Fruit fly (Drosophila melanogaster) whole organism, prepupa: ENCODE data around the gene toe.

Source experiments
- CG15336 ChIP-seq: fragments of 200-800 bp; sonication (Bioruptor generic); IDR thresholded peaks from 2 replicates; pipeline ENCODE4 v1.3.6; 2022; ENCODE audit warnings: missing biosample characterization, missing genetic modification characterization
- Ets21C ChIP-seq: fragments of 200-800 bp; sonication (Bioruptor generic); optimal IDR thresholded peaks from 3 replicates; lab custom pipeline; 2016; ENCODE audit warnings: missing biosample characterization, missing genetic modification characterization
- Lpt ChIP-seq: fragments of 200-800 bp; sonication (Bioruptor generic); optimal IDR thresholded peaks from 3 replicates; lab custom pipeline; 2016; ENCODE audit warnings: missing biosample characterization, missing genetic modification characterization
- Sox14 ChIP-seq: fragments of 200-800 bp; sonication (Bioruptor generic); optimal IDR thresholded peaks from 3 replicates; lab custom pipeline; 2016; ENCODE audit warnings: missing biosample characterization, missing genetic modification characterization
- achi ChIP-seq: fragments of 200-800 bp; sonication (Bioruptor generic); optimal IDR thresholded peaks from 3 replicates; lab custom pipeline; 2016; ENCODE audit warnings: missing biosample characterization, missing genetic modification characterization
- acj6 ChIP-seq: fragments of 200-800 bp; sonication (Bioruptor generic); optimal IDR thresholded peaks from 3 replicates; lab custom pipeline; 2016; ENCODE audit warnings: missing biosample characterization, missing genetic modification characterization
- dsx ChIP-seq: fragments of 200-800 bp; optimal IDR thresholded peaks from 3 replicates; lab custom pipeline; 2019; ENCODE audit warnings: missing biosample characterization, mild to moderate bottlenecking, missing genetic modification characterization, moderate library complexity; ENCODE audit not compliant: poor library complexity, severe bottlenecking
- net ChIP-seq: fragments of 200-800 bp; sonication (Bioruptor generic); optimal IDR thresholded peaks from 3 replicates; lab custom pipeline; 2016; ENCODE audit warnings: missing biosample characterization, missing genetic modification characterization
- vri ChIP-seq: fragments of 200-800 bp; sonication (Bioruptor generic); optimal IDR thresholded peaks from 3 replicates; lab custom pipeline; 2016; ENCODE audit warnings: missing biosample characterization, mild to moderate bottlenecking, missing genetic modification characterization

- TF ChIP-seq Sox14 (GFP tag; lab: Kevin White, UChicago): no peak
- no peak for TF ChIP-seq vri (GFP tag; lab: Kevin White, UChicago)
- TF ChIP-seq acj6: no peak
- TF ChIP-seq Ets21C: no peak
- TF ChIP-seq CG15336 (GFP tag; lab: Robert Waterston, UW): no peak
- TF ChIP-seq net (GFP tag; lab: Kevin White, UChicago): no peak
- TF ChIP-seq Lpt: no peak
- TF ChIP-seq dsx (GFP tag; lab: Kevin White, UChicago): no peak
- TF ChIP-seq achi (GFP tag; lab: Kevin White, UChicago): no peak
Measured at dm6 chr3L:12380592-12380991, 51.9 kb downstream of the toe start.
